Worm (Caenorhabditis elegans) whole organism, young adult: ENCODE data around the gene Y57A10A.24.

Experiments
- B0261.1 ChIP-seq: sonication (generic microtip); optimal IDR thresholded peaks from 2 replicates; lab custom pipeline; 2016; ENCODE audit warnings: mild to moderate bottlenecking, missing genetic modification characterization, moderate library complexity, missing compliant biosample characterization
- C17E4.6 ChIP-seq: fragments of 200-800 bp; sonication (Bioruptor generic); IDR thresholded peaks from 2 replicates; pipeline ENCODE4 v1.3.6; 2022; ENCODE audit warnings: missing genetic modification reagents, missing genetic modification characterization, missing compliant biosample characterization
- F10E7.11 ChIP-seq: sonication (generic microtip); optimal IDR thresholded peaks from 2 replicates; lab custom pipeline; 2017; ENCODE audit warnings: mild to moderate bottlenecking, missing genetic modification characterization, moderate library complexity, missing compliant biosample characterization
- F22D6.2 ChIP-seq: sonication (generic microtip); optimal IDR thresholded peaks from 2 replicates; lab custom pipeline; 2016; ENCODE audit warnings: mild to moderate bottlenecking, missing genetic modification characterization, missing compliant biosample characterization
- F23B12.7 ChIP-seq: sonication (generic microtip); optimal IDR thresholded peaks from 2 replicates; lab custom pipeline; 2017; ENCODE audit warnings: missing genetic modification characterization, mild to moderate bottlenecking, missing compliant biosample characterization, antibody characterized with exemption, moderate library complexity; ENCODE audit not compliant: insufficient read depth
- F55B11.4 ChIP-seq: sonication (generic microtip); optimal IDR thresholded peaks from 2 replicates; lab custom pipeline; 2016; ENCODE audit warnings: missing compliant biosample characterization, missing genetic modification characterization, borderline replicate concordance; ENCODE audit not compliant: insufficient read depth
- F57A8.1 ChIP-seq: fragments of 200-800 bp; sonication (Bioruptor generic); optimal IDR thresholded peaks from 2 replicates; lab custom pipeline; 2018; ENCODE audit warnings: mild to moderate bottlenecking, missing genetic modification characterization, moderate library complexity, missing compliant biosample characterization
- T07F8.4 ChIP-seq: sonication (generic microtip); optimal IDR thresholded peaks from 2 replicates; lab custom pipeline; 2016; ENCODE audit warnings: mild to moderate bottlenecking, missing genetic modification characterization, moderate library complexity, missing compliant biosample characterization
- Y56A3A.18 ChIP-seq: fragments of 200-800 bp; sonication (Bioruptor generic); IDR thresholded peaks from 2 replicates; pipeline ENCODE4 v1.3.6; 2022; ENCODE audit warnings: missing genetic modification reagents, missing genetic modification characterization, missing compliant biosample characterization
- ama-1 ChIP-seq, 3 experiments: fragments of 150-350 bp in 1 of 3; sonication (generic microtip) in 2 of 3; optimal IDR thresholded peaks; 2 replicates each; lab custom pipeline; 2014 to 2018; ENCODE audit warnings: missing biosample characterization in 2 of 3, missing genetic modification characterization in 2 of 3, missing genetic modification reagents in 2 of 3
- aptf-2 ChIP-seq: fragments of 200-800 bp; sonication (Bioruptor generic); conservative IDR thresholded peaks from 2 replicates; pipeline ENCODE4 v1.3.6; 2022; ENCODE audit warnings: missing genetic modification reagents, missing genetic modification characterization, missing compliant biosample characterization
- athp-1 ChIP-seq: sonication (generic microtip); optimal IDR thresholded peaks from 2 replicates; lab custom pipeline; 2017; ENCODE audit warnings: mild to moderate bottlenecking, missing genetic modification characterization, missing compliant biosample characterization
- attf-3 ChIP-seq: fragments of 200-800 bp; sonication (Bioruptor generic); conservative IDR thresholded peaks from 2 replicates; pipeline ENCODE4 v1.3.6; 2022; ENCODE audit warnings: missing genetic modification reagents, missing genetic modification characterization, missing compliant biosample characterization
- attf-5 ChIP-seq: fragments of 200-800 bp; sonication (Bioruptor generic); optimal IDR thresholded peaks from 2 replicates; lab custom pipeline; 2018; ENCODE audit warnings: mild to moderate bottlenecking, missing genetic modification characterization, missing compliant biosample characterization
- attf-6 ChIP-seq: fragments of 200-800 bp; sonication (Bioruptor generic); IDR thresholded peaks from 2 replicates; pipeline ENCODE4 v1.3.6; 2022; ENCODE audit warnings: missing genetic modification reagents, missing genetic modification characterization, missing compliant biosample characterization
- bed-1 ChIP-seq: fragments of 200-800 bp; sonication (Bioruptor generic); IDR thresholded peaks from 2 replicates; pipeline ENCODE4 v1.3.6; 2022; ENCODE audit warnings: missing genetic modification reagents, missing genetic modification characterization, missing compliant biosample characterization
- ccch-3 ChIP-seq: fragments of 200-800 bp; sonication (Bioruptor generic); optimal IDR thresholded peaks from 2 replicates; lab custom pipeline; 2018; ENCODE audit warnings: mild to moderate bottlenecking, missing genetic modification characterization, missing compliant biosample characterization
- cebp-2 ChIP-seq: fragments of 200-800 bp; sonication (Bioruptor generic); IDR thresholded peaks from 2 replicates; pipeline ENCODE4 v1.3.6; 2022; ENCODE audit warnings: missing genetic modification characterization, missing compliant biosample characterization
- ceh-27 ChIP-seq: fragments of 200-800 bp; sonication (Bioruptor generic); optimal IDR thresholded peaks from 2 replicates; lab custom pipeline; 2018; ENCODE audit warnings: mild to moderate bottlenecking, missing genetic modification characterization, moderate library complexity, missing compliant biosample characterization
- chd-7 ChIP-seq: sonication (generic microtip); optimal IDR thresholded peaks from 2 replicates; lab custom pipeline; 2016; ENCODE audit warnings: mild to moderate bottlenecking, missing genetic modification characterization, moderate library complexity, missing compliant biosample characterization
- dpff-1 ChIP-seq: sonication (generic microtip); optimal IDR thresholded peaks from 2 replicates; lab custom pipeline; 2017; ENCODE audit warnings: mild to moderate bottlenecking, missing genetic modification characterization, missing compliant biosample characterization
- egl-44 ChIP-seq: fragments of 200-800 bp; sonication (Bioruptor generic); IDR thresholded peaks from 2 replicates; pipeline ENCODE4 v1.3.6; 2022; ENCODE audit warnings: missing genetic modification reagents, missing genetic modification characterization, missing compliant biosample characterization
- egrh-3 ChIP-seq: fragments of 200-800 bp; sonication (Bioruptor generic); IDR thresholded peaks from 2 replicates; pipeline ENCODE4 v1.3.6; 2022; ENCODE audit warnings: missing genetic modification reagents, missing genetic modification characterization, missing compliant biosample characterization
- hlh-26 ChIP-seq: fragments of 200-800 bp; sonication (Bioruptor generic); conservative IDR thresholded peaks from 2 replicates; pipeline ENCODE4 v1.3.6; 2022; ENCODE audit warnings: missing genetic modification reagents, missing genetic modification characterization, missing compliant biosample characterization
- hmg-20 ChIP-seq: fragments of 200-800 bp; sonication (Bioruptor generic); IDR thresholded peaks from 2 replicates; pipeline ENCODE4 v1.3.6; 2022; ENCODE audit warnings: missing genetic modification reagents, missing genetic modification characterization, missing compliant biosample characterization
- hsf-1 ChIP-seq: fragments of 200-800 bp; sonication (Bioruptor generic); IDR thresholded peaks from 2 replicates; pipeline ENCODE4 v1.3.6; 2022; ENCODE audit warnings: missing genetic modification reagents, missing genetic modification characterization, missing compliant biosample characterization
- lin-40 ChIP-seq: sonication (generic microtip); optimal IDR thresholded peaks from 2 replicates; lab custom pipeline; 2016; ENCODE audit warnings: missing genetic modification characterization, mild to moderate bottlenecking, missing compliant biosample characterization, missing genotype, missing genetic modification reagents
- lin-54 ChIP-seq: fragments of 200-800 bp; sonication (Bioruptor generic); optimal IDR thresholded peaks from 2 replicates; lab custom pipeline; 2018; ENCODE audit warnings: mild to moderate bottlenecking, missing genetic modification characterization, missing compliant biosample characterization
- lir-1 ChIP-seq: fragments of 200-800 bp; sonication (Bioruptor generic); conservative IDR thresholded peaks from 2 replicates; pipeline ENCODE4 v1.3.6; 2022; ENCODE audit warnings: missing genetic modification reagents, missing genetic modification characterization, missing compliant biosample characterization
- madf-3 ChIP-seq: fragments of 200-800 bp; sonication (Bioruptor generic); IDR thresholded peaks from 2 replicates; pipeline ENCODE4 v1.3.6; 2022; ENCODE audit warnings: missing genetic modification reagents, missing genetic modification characterization, missing compliant biosample characterization
- madf-6 ChIP-seq: fragments of 200-800 bp; sonication (Bioruptor generic); IDR thresholded peaks from 2 replicates; pipeline ENCODE4 v1.3.6; 2022; ENCODE audit warnings: missing genetic modification reagents, missing genetic modification characterization, missing compliant biosample characterization
- madf-8 ChIP-seq: fragments of 200-800 bp; sonication (Bioruptor generic); conservative IDR thresholded peaks from 2 replicates; pipeline ENCODE4 v1.3.6; 2022; ENCODE audit warnings: missing genetic modification reagents, missing genetic modification characterization, missing compliant biosample characterization
- mxl-1 ChIP-seq: sonication (generic microtip); optimal IDR thresholded peaks from 2 replicates; lab custom pipeline; 2016; ENCODE audit warnings: missing genetic modification characterization, missing compliant biosample characterization
- nfya-1 ChIP-seq: sonication (generic microtip); optimal IDR thresholded peaks from 2 replicates; lab custom pipeline; 2017; ENCODE audit warnings: antibody characterized with exemption, missing compliant biosample characterization, missing genetic modification characterization, borderline replicate concordance; ENCODE audit not compliant: insufficient read depth
- nhr-27 ChIP-seq: fragments of 200-800 bp; sonication (Bioruptor generic); optimal IDR thresholded peaks from 2 replicates; lab custom pipeline; 2018; ENCODE audit warnings: mild to moderate bottlenecking, missing genetic modification characterization, moderate library complexity, missing compliant biosample characterization
- nhr-90 ChIP-seq: sonication (generic microtip); optimal IDR thresholded peaks from 2 replicates; lab custom pipeline; 2016; ENCODE audit warnings: missing genotype, mild to moderate bottlenecking, missing genetic modification characterization, missing compliant biosample characterization
- rpc-1 ChIP-seq, 2 experiments: fragments of 150-350 bp in 1 of 2; sonication (generic microtip) in 1 of 2; optimal IDR thresholded peaks; 2 replicates each; lab custom pipeline; 2014 to 2018; ENCODE audit warnings: missing biosample characterization in 1 of 2, missing genetic modification characterization in 1 of 2, missing genetic modification reagents in 1 of 2, missing genotype in 1 of 2
- snpc-1.1 ChIP-seq: sonication (generic microtip); optimal IDR thresholded peaks from 2 replicates; lab custom pipeline; 2017; ENCODE audit warnings: missing genetic modification characterization, mild to moderate bottlenecking, missing compliant biosample characterization, antibody characterized with exemption, moderate library complexity, missing genotype, missing genetic modification reagents; ENCODE audit not compliant: insufficient read depth
- snpc-3.4 ChIP-seq: sonication (generic microtip); optimal IDR thresholded peaks from 2 replicates; lab custom pipeline; 2017; ENCODE audit warnings: missing genetic modification characterization, mild to moderate bottlenecking, missing compliant biosample characterization, antibody characterized with exemption, moderate library complexity, missing genotype, missing genetic modification reagents
- somi-1 ChIP-seq: fragments of 200-800 bp; sonication (Bioruptor generic); optimal IDR thresholded peaks from 2 replicates; lab custom pipeline; 2018; ENCODE audit warnings: mild to moderate bottlenecking, missing genetic modification characterization, missing compliant biosample characterization
- sptf-2 ChIP-seq: fragments of 200-800 bp; sonication (Bioruptor generic); optimal IDR thresholded peaks from 2 replicates; lab custom pipeline; 2018; ENCODE audit warnings: mild to moderate bottlenecking, missing genetic modification characterization, missing compliant biosample characterization
- unc-62 ChIP-seq: fragments of 150-350 bp; optimal IDR thresholded peaks from 2 replicates; lab custom pipeline; 2014; ENCODE audit warnings: missing biosample characterization, missing genetic modification reagents, missing genetic modification characterization
- zfh-2 ChIP-seq: fragments of 200-800 bp; sonication (Bioruptor generic); conservative IDR thresholded peaks from 2 replicates; pipeline ENCODE4 v1.3.6; 2022; ENCODE audit warnings: missing genetic modification reagents, missing genetic modification characterization, missing compliant biosample characterization
- zim-3 ChIP-seq: sonication (generic microtip); optimal IDR thresholded peaks from 2 replicates; lab custom pipeline; 2017; ENCODE audit warnings: mild to moderate bottlenecking, missing genetic modification characterization, moderate library complexity, missing compliant biosample characterization
- ztf-22 ChIP-seq: fragments of 200-800 bp; sonication (Bioruptor generic); optimal IDR thresholded peaks from 2 replicates; lab custom pipeline; 2018; ENCODE audit warnings: mild to moderate bottlenecking, missing genetic modification characterization, moderate library complexity, missing compliant biosample characterization
- ztf-26 ChIP-seq: sonication (generic microtip); optimal IDR thresholded peaks from 2 replicates; lab custom pipeline; 2017; ENCODE audit warnings: missing genetic modification characterization, missing compliant biosample characterization
- ztf-28 ChIP-seq: fragments of 200-800 bp; sonication (Bioruptor generic); IDR thresholded peaks from 2 replicates; pipeline ENCODE4 v1.3.6; 2022; ENCODE audit warnings: missing genetic modification reagents, missing genetic modification characterization, missing compliant biosample characterization
- ztf-6 ChIP-seq: fragments of 200-800 bp; sonication (Bioruptor generic); IDR thresholded peaks from 2 replicates; pipeline ENCODE4 v1.3.6; 2022; ENCODE audit warnings: missing genetic modification reagents, missing genetic modification characterization, missing compliant biosample characterization

The Y57A10A.24 gene

DNA sequence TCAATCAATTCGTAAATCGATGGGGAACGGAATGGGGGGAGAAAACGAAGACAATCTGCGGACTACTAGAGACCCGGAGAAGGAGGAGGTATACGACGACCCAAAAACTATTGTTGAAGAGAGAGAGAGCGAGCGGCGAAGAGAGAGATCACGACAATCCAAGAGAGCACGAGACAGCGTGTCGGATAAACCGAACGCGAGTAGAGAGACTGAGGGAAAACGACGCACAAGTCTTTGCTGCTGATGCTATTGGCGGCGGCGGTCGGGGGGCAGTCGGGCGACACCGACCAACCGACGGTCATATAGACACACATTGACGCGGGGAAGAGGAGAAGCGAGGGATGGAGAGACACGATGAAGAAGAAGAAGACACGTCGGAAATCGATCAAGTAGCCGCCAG is 20.2 kb upstream of the Y57A10A.24 start (continued):
- peak; percentile 54 for TF ChIP-seq chd-7 (tag; lab: Kevin White, UChicago)
- no peak for TF ChIP-seq ztf-28
- peak; percentile 53 for TF ChIP-seq ztf-26 (tag; lab: Kevin White, UChicago)
- no peak for TF ChIP-seq attf-3 (GFP tag; lab: Robert Waterston, UW)
- no peak for TF ChIP-seq T07F8.4 (tag; lab: Kevin White, UChicago)
- TF ChIP-seq hlh-26 (GFP tag; lab: Robert Waterston, UW): no peak
- no peak for TF ChIP-seq lir-1 (GFP tag; lab: Robert Waterston, UW)
- TF ChIP-seq B0261.1 (tag; lab: Kevin White, UChicago): no peak
- TF ChIP-seq somi-1 (GFP tag; lab: Kevin White, UChicago): no peak
- TF ChIP-seq F22D6.2 (tag; lab: Kevin White, UChicago): no peak
- no peak for TF ChIP-seq athp-1 (tag; lab: Kevin White, UChicago)
- no peak for TF ChIP-seq egl-44
- TF ChIP-seq snpc-3.4: no peak
- TF ChIP-seq cebp-2: no peak
- TF ChIP-seq snpc-1.1 (tag; lab: Kevin White, UChicago): no peak
- TF ChIP-seq zfh-2 (GFP tag; lab: Robert Waterston, UW): peak; percentile 98
- TF ChIP-seq ztf-22 (GFP tag; lab: Kevin White, UChicago): no peak
- TF ChIP-seq lin-54 (GFP tag; lab: Kevin White, UChicago): peak; percentile 27
- no peak for TF ChIP-seq rpc-1 (optimal IDR thresholded peaks at IDR 0.05; lab: Kevin White, UChicago)
- no peak for TF ChIP-seq rpc-1 (tag; optimal IDR thresholded peaks at IDR 0.05; lab: Kevin White, UChicago)
- TF ChIP-seq aptf-2: no peak
- no peak for TF ChIP-seq F55B11.4 (tag; lab: Kevin White, UChicago)
- TF ChIP-seq ccch-3: no peak
- TF ChIP-seq egrh-3 (GFP tag; lab: Robert Waterston, UW): peak; percentile 73
- TF ChIP-seq lin-40 (tag; lab: Kevin White, UChicago): peak; percentile 73
- TF ChIP-seq madf-8: no peak
- TF ChIP-seq C17E4.6 (GFP tag; lab: Robert Waterston, UW): no peak
- TF ChIP-seq madf-3 (GFP tag; lab: Robert Waterston, UW): no peak
- TF ChIP-seq F57A8.1 (GFP tag; lab: Kevin White, UChicago): no peak
- no peak for TF ChIP-seq sptf-2 (GFP tag; lab: Kevin White, UChicago)
- no peak for TF ChIP-seq F23B12.7 (tag; lab: Kevin White, UChicago)
- TF ChIP-seq unc-62 (GFP tag; lab: Kevin White, UChicago): no peak
- TF ChIP-seq mxl-1 (tag; lab: Kevin White, UChicago): no peak
- no peak for TF ChIP-seq nhr-27 (tag; lab: Kevin White, UChicago)
- TF ChIP-seq hmg-20: peak; percentile 19; the same call in 1 of the 2 replicates
- no peak for TF ChIP-seq attf-6 (GFP tag; lab: Robert Waterston, UW)
- peak; percentile 63 for TF ChIP-seq attf-5 (GFP tag; lab: Kevin White, UChicago)
- TF ChIP-seq ama-1 (optimal IDR thresholded peaks at IDR 0.05; lab: Kevin White, UChicago): no peak
- no peak for TF ChIP-seq ama-1 (GFP tag; optimal IDR thresholded peaks at IDR 0.05; lab: Kevin White, UChicago)
- peak; percentile 30 for TF ChIP-seq nhr-90 (tag; lab: Kevin White, UChicago)
- no peak for TF ChIP-seq F10E7.11
- TF ChIP-seq hsf-1 (GFP tag; lab: Robert Waterston, UW): no peak
- TF ChIP-seq dpff-1 (tag; lab: Kevin White, UChicago): no peak
- TF ChIP-seq Y56A3A.18 (GFP tag; lab: Robert Waterston, UW): no peak
- TF ChIP-seq nfya-1 (tag; lab: Kevin White, UChicago): no peak
- TF ChIP-seq bed-1 (GFP tag; lab: Robert Waterston, UW): no peak
- TF ChIP-seq zim-3 (tag; lab: Kevin White, UChicago): no peak
- TF ChIP-seq ztf-6 (GFP tag; lab: Robert Waterston, UW): no peak
- no peak for TF ChIP-seq madf-6 (GFP tag; lab: Robert Waterston, UW)
- TF ChIP-seq ceh-27 (GFP tag; lab: Kevin White, UChicago): peak; percentile 78
